Worm (Caenorhabditis elegans) whole organism, midembryonic: ENCODE data around the gene clec-227.

Source experiments
- T22C8.4 ChIP-seq: fragments of 200-800 bp; sonication (Bioruptor generic); IDR thresholded peaks from 2 replicates; pipeline ENCODE4 v1.3.6; 2022; ENCODE audit warnings: missing genetic modification characterization, missing compliant biosample characterization
- cog-1 ChIP-seq: sonication (generic microtip); optimal IDR thresholded peaks from 2 replicates; lab custom pipeline; 2016; ENCODE audit warnings: missing genetic modification characterization, missing compliant biosample characterization
- flt-1 ChIP-seq: fragments of 200-800 bp; sonication (Bioruptor generic); IDR thresholded peaks from 2 replicates; pipeline ENCODE4 v1.3.6; 2022; ENCODE audit warnings: missing genetic modification characterization, missing compliant biosample characterization
- klf-2 ChIP-seq: fragments of 200-800 bp; sonication (Bioruptor generic); conservative IDR thresholded peaks from 2 replicates; pipeline ENCODE4 v1.3.6; 2022; ENCODE audit warnings: missing genetic modification reagents, missing genetic modification characterization, missing compliant biosample characterization
- med-1 ChIP-seq: sonication (generic microtip); optimal IDR thresholded peaks from 2 replicates; lab custom pipeline; 2017; ENCODE audit warnings: missing genetic modification characterization, mild to moderate bottlenecking, missing compliant biosample characterization, antibody characterized with exemption, missing genetic modification reagents; ENCODE audit not compliant: insufficient read depth
- ref-1 ChIP-seq: fragments of 200-800 bp; sonication (Bioruptor generic); conservative IDR thresholded peaks from 2 replicates; pipeline ENCODE4 v1.3.6; 2022; ENCODE audit warnings: missing genetic modification reagents, missing genetic modification characterization, missing compliant biosample characterization
- tab-1 ChIP-seq: fragments of 200-800 bp; sonication (Bioruptor generic); IDR thresholded peaks from 2 replicates; pipeline ENCODE4 v1.3.6; 2022; ENCODE audit warnings: missing genetic modification characterization, missing compliant biosample characterization
- ztf-23 ChIP-seq: fragments of 200-800 bp; sonication (Bioruptor generic); IDR thresholded peaks from 2 replicates; pipeline ENCODE4 v1.3.6; 2022; ENCODE audit warnings: missing genetic modification reagents, missing genetic modification characterization, missing compliant biosample characterization
- ztf-29 ChIP-seq: fragments of 200-800 bp; sonication (Bioruptor generic); IDR thresholded peaks from 2 replicates; pipeline ENCODE4 v1.3.6; 2022; ENCODE audit warnings: missing genetic modification reagents, missing genetic modification characterization, missing compliant biosample characterization

DNA sequence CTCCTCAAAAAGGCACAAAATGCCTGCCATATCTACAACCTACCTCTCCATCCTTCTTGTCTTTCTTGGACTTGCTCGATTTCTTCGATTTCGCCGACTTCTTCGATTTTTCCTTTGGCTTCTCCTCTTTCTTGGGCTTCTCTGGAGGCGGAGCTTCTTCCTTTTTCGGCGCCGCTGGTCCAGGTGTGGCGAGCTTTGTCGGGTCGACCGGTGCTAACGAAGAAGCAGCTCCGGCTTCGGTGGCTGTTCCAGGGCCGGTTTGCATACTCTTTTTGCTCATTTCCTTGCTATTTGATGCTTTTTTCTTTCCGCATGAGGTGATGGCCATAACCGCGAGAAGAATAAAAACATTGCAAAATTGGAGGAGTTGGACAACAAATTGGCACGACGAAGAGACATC, 8.2 kb downstream of the clec-227 start:
- TF ChIP-seq klf-2 (GFP tag; lab: Robert Waterston, UW) (no peak), cog-1 (tag; lab: Kevin White, UChicago) (no peak), ztf-29 (GFP tag; lab: Robert Waterston, UW) (no peak), tab-1 (GFP tag; lab: Robert Waterston, UW) (no peak), flt-1 (no peak), T22C8.4 (GFP tag; lab: Robert Waterston, UW) (no peak), med-1 (GFP tag; lab: Kevin White, UChicago) (no peak), ref-1 (GFP tag; lab: Robert Waterston, UW) (no peak), ztf-23 (GFP tag; lab: Robert Waterston, UW) (no peak)
